Worm (Caenorhabditis elegans): ENCODE data around the gene F45E1.5.

The F45E1.5 gene

DNA sequence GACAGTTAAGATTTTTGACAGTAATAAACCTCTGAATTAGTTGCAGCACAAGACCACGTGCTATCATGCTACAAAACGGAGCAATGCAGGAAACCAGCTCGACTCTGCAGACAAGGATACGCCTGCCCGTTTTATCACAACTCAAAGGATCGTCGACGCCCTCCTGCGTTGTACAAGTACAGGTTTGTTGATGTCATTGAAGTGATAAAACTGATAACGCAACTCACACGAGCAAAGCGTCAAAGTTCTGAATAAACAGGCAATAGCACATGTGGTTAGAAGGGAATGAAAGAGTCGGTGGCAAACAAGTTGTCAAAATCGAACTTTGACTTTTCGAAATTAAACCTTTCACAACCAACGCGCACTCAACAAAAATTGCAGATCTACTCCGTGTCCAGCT is 46.2 kb downstream of the F45E1.5 start:
- TF ChIP-seq cog-1 (tag; optimal IDR thresholded peaks at IDR 0.05) (no peak), T22C8.4 (GFP tag; IDR thresholded peaks at IDR 0.05) (no peak), tab-1 (GFP tag; IDR thresholded peaks at IDR 0.05) (no peak), flt-1 (GFP tag; IDR thresholded peaks at IDR 0.05) (no peak), ztf-23 (GFP tag; IDR thresholded peaks at IDR 0.05) (no peak), med-1 (GFP tag; optimal IDR thresholded peaks at IDR 0.05; ENCODE audit: insufficient read depth) (no peak), ref-1 (GFP tag; conservative IDR thresholded peaks at IDR 0.05) (no peak), ztf-29 (GFP tag; IDR thresholded peaks at IDR 0.05) (no peak)

DNA sequence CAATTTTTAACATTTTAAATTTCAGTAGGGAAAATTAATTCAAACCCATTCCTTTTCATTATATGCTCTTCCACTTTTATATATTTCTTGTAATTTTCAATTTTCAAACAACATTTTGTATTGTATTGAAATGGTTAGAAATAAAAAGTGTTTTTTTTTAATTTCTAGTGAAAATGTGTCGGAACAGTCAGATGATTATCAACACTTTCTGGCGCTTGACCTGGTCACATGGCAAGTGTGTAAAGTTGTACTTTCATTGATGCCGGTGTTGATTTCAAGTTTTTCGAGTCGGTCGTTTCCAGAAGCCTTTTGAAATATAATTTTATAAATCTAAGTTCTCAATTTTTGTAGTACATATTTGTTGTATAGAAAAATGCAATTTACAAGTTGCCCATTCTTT is 50.2 kb downstream of the F45E1.5 start:
- TF ChIP-seq cog-1 (tag; optimal IDR thresholded peaks at IDR 0.05) (no peak), tab-1 (GFP tag; IDR thresholded peaks at IDR 0.05) (no peak), flt-1 (GFP tag; IDR thresholded peaks at IDR 0.05) (no peak), T22C8.4 (GFP tag; IDR thresholded peaks at IDR 0.05) (no peak), ref-1 (GFP tag; conservative IDR thresholded peaks at IDR 0.05) (no peak), med-1 (GFP tag; optimal IDR thresholded peaks at IDR 0.05; ENCODE audit: insufficient read depth) (no peak), klf-2 (GFP tag; conservative IDR thresholded peaks at IDR 0.05) (no peak), ztf-23 (GFP tag; IDR thresholded peaks at IDR 0.05) (no peak), ztf-29 (GFP tag; IDR thresholded peaks at IDR 0.05) (no peak)

DNA sequence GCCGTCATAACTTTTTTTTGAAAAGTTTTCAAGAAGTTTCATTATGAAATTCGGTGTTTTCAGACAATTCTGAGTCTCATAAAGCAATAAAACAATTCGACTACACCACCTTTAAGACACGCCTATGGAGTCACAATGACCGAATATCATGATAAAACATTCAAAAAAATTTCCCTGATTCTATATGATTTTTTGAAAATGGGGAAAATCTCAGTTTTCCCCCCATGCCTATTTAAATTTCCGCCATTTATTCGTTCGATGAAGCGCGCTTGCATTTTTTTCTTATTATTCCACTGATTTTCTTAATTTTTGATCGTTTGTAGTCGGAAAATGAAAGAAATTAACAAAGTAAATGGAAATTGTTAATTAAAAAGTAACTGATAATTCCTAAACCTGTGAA is 51.0 kb downstream of the F45E1.5 start:
- TF ChIP-seq med-1 (GFP tag; optimal IDR thresholded peaks at IDR 0.05; ENCODE audit: insufficient read depth): no peak
- no peak for TF ChIP-seq cog-1 (tag; optimal IDR thresholded peaks at IDR 0.05)
- no peak for TF ChIP-seq T22C8.4 (GFP tag; IDR thresholded peaks at IDR 0.05)
- TF ChIP-seq klf-2 (GFP tag; conservative IDR thresholded peaks at IDR 0.05): no peak
- no peak for TF ChIP-seq flt-1 (GFP tag; IDR thresholded peaks at IDR 0.05)
- no peak for TF ChIP-seq tab-1 (GFP tag; IDR thresholded peaks at IDR 0.05)
- no peak for TF ChIP-seq ref-1 (GFP tag; conservative IDR thresholded peaks at IDR 0.05)
- no peak for TF ChIP-seq ztf-23 (GFP tag; IDR thresholded peaks at IDR 0.05)
- no peak for TF ChIP-seq ztf-29 (GFP tag; IDR thresholded peaks at IDR 0.05)

DNA sequence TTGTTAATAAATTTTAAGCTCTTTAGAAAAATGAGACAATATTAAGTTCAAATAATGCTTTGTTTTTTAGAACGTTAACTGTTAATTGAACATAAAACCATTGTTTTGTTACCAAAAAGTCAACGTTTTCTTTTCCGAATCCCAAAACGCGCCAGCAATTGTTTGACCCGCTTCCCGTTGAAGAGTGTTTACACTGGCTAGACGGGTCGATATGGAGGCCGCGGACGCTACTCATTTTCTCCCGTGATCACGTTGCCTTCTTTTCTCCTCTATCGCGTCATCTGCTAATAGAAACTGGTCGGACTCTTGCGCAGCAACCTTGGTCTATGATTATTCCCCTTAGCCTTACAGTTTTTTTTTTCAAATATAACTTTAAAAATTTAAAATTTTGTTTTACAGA is 52.6 kb downstream of the F45E1.5 start, which contains the start of gene C34D10.1:
Gene C34D10.1 (plus strand): TSS at position 400 of the 400 bp plus-strand sequence.
- TF ChIP-seq flt-1 (GFP tag; IDR thresholded peaks at IDR 0.05) (0 out of 2 replicates have a peak, but pooled peaks have one; percentile 63), klf-2 (GFP tag; conservative IDR thresholded peaks at IDR 0.05) (no peak), tab-1 (GFP tag; IDR thresholded peaks at IDR 0.05) (no peak), ref-1 (GFP tag; conservative IDR thresholded peaks at IDR 0.05) (no peak), T22C8.4 (GFP tag; IDR thresholded peaks at IDR 0.05) (0 out of 2 replicates have a peak, but pooled peaks have one; percentile 38), ztf-23 (GFP tag; IDR thresholded peaks at IDR 0.05) (no peak), ztf-29 (GFP tag; IDR thresholded peaks at IDR 0.05) (no peak), cog-1 (tag; optimal IDR thresholded peaks at IDR 0.05) (peak; percentile 22), med-1 (GFP tag; optimal IDR thresholded peaks at IDR 0.05; ENCODE audit: insufficient read depth) (no peak)

DNA sequence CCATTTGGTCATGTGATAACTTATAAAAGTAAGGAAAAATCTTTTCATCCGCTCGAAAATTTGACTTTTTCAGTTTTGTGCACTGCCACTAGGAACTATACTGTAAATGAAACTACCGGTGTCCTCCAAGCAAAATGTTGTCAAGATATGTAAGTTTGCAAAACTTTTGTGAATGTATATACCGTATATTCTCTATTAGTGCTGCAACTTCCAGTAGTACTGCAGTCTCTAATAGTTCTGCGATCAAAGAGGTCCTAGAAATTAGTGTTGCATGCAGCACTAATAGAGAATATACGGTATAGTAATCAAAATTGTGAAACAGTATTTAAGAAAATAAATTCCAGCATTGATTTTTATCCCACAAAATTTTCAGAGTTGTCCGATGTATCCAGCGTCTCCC is 53.5 kb downstream of the F45E1.5 start:
- no peak for TF ChIP-seq ztf-29 (GFP tag; IDR thresholded peaks at IDR 0.05)
- no peak for TF ChIP-seq flt-1 (GFP tag; IDR thresholded peaks at IDR 0.05)
